Worm (Caenorhabditis elegans) whole organism, L1 larva: ENCODE measurements around the gene ife-5.

ENCODE experiments used
- egl-13 ChIP-seq: sonication (generic microtip); optimal IDR thresholded peaks from 2 replicates; lab custom pipeline; 2016; ENCODE audit warnings: missing genotype, missing genetic modification reagents, missing genetic modification characterization, missing compliant biosample characterization
- fkh-10 ChIP-seq: sonication (generic microtip); optimal IDR thresholded peaks from 2 replicates; lab custom pipeline; 2017; ENCODE audit warnings: missing biosample characterization, missing genetic modification reagents, missing genetic modification characterization
- hpl-2 ChIP-seq: fragments of 150-350 bp; optimal IDR thresholded peaks from 2 replicates; lab custom pipeline; 2014; ENCODE audit warnings: missing biosample characterization, missing genetic modification reagents, missing genetic modification characterization
- lin-39 ChIP-seq: fragments of 150-350 bp; optimal IDR thresholded peaks from 2 replicates; lab custom pipeline; 2014; ENCODE audit warnings: missing biosample characterization, missing genetic modification reagents, missing genetic modification characterization
- mdl-1 ChIP-seq, 2 experiments: fragments of 150-350 bp; optimal IDR thresholded peaks; 2 replicates each; lab custom pipeline; 2014 to 2017; ENCODE audit warnings: missing biosample characterization in 2 of 2, missing genetic modification characterization in 2 of 2, inconsistent platforms in 1 of 2
- mep-1 ChIP-seq: fragments of 150-350 bp; optimal IDR thresholded peaks from 2 replicates; lab custom pipeline; 2014; ENCODE audit warnings: missing biosample characterization, missing genetic modification characterization
- nhr-11 ChIP-seq: fragments of 150-350 bp; optimal IDR thresholded peaks from 2 replicates; lab custom pipeline; 2014; ENCODE audit warnings: missing biosample characterization, missing genetic modification characterization
- nhr-12 ChIP-seq: sonication (generic microtip); optimal IDR thresholded peaks from 2 replicates; lab custom pipeline; 2017; ENCODE audit warnings: missing biosample characterization, missing genetic modification characterization
- nhr-76 ChIP-seq: sonication (generic microtip); optimal IDR thresholded peaks from 2 replicates; lab custom pipeline; 2017; ENCODE audit warnings: missing biosample characterization, missing genetic modification characterization
- nhr-77 ChIP-seq: fragments of 150-350 bp; optimal IDR thresholded peaks from 2 replicates; lab custom pipeline; 2014; ENCODE audit warnings: missing biosample characterization, missing genetic modification characterization
- pax-3 ChIP-seq: fragments of 200-800 bp; sonication (Bioruptor generic); optimal IDR thresholded peaks from 2 replicates; lab custom pipeline; 2018; ENCODE audit warnings: mild to moderate bottlenecking, missing genetic modification characterization, moderate library complexity, missing compliant biosample characterization
- snpc-4 ChIP-seq: fragments of 150-350 bp; optimal IDR thresholded peaks from 2 replicates; lab custom pipeline; 2014; ENCODE audit warnings: missing biosample characterization, missing genetic modification characterization
- tbx-2 ChIP-seq: sonication (generic microtip); optimal IDR thresholded peaks from 2 replicates; lab custom pipeline; 2016; ENCODE audit warnings: missing genetic modification characterization, missing compliant biosample characterization
- ztf-11 ChIP-seq, 2 experiments: sonication (generic microtip); optimal IDR thresholded peaks; 2 replicates each; lab custom pipeline; 2016 to 2017; ENCODE audit warnings: missing genetic modification characterization in 2 of 2, missing biosample characterization in 1 of 2, missing compliant biosample characterization in 1 of 2

ce11 chrII:12242551-12242950 is 37.9 kb upstream of the ife-5 start, which contains the start of gene Y57A10A.24:
- TF ChIP-seq mep-1 (tag; lab: Kevin White, UChicago), result no peak
- TF ChIP-seq nhr-11 (tag; lab: Kevin White, UChicago), result no peak
- no peak for TF ChIP-seq nhr-76 (tag; lab: Kevin White, UChicago)
- TF ChIP-seq mdl-1 (tag; optimal IDR thresholded peaks at IDR 0.05; lab: Kevin White, UChicago), result no peak
- no peak for TF ChIP-seq fkh-10 (GFP tag; lab: Kevin White, UChicago)
- no peak for TF ChIP-seq ztf-11 (tag; optimal IDR thresholded peaks at IDR 0.05; lab: Kevin White, UChicago)
- no peak for TF ChIP-seq nhr-12 (tag; lab: Kevin White, UChicago)
- TF ChIP-seq nhr-77 (tag; lab: Kevin White, UChicago), result no peak
- no peak for TF ChIP-seq lin-39
- TF ChIP-seq hpl-2 (GFP tag; lab: Kevin White, UChicago), result no peak
- no peak for TF ChIP-seq tbx-2 (tag; lab: Kevin White, UChicago)
- no peak for TF ChIP-seq pax-3
- no peak for TF ChIP-seq egl-13 (tag; lab: Kevin White, UChicago)
- no peak for TF ChIP-seq snpc-4 (tag; lab: Kevin White, UChicago)
